Worm (Caenorhabditis elegans) whole organism, mixed stage, embryonic: ENCODE data around the gene sup-9.

Experiments used
- M03D4.4 ChIP-seq: sonication (generic microtip); optimal IDR thresholded peaks from 2 replicates; lab custom pipeline; 2017; ENCODE audit warnings: mild to moderate bottlenecking, missing genetic modification characterization, missing compliant biosample characterization
- bed-3 ChIP-seq: fragments of 200-800 bp; sonication (Bioruptor generic); optimal IDR thresholded peaks from 3 replicates; lab custom pipeline; 2018; ENCODE audit warnings: mild to moderate bottlenecking, missing genetic modification characterization, moderate library complexity, missing compliant biosample characterization
- blmp-1 ChIP-seq: fragments of 150-350 bp; optimal IDR thresholded peaks from 2 replicates; lab custom pipeline; 2014; ENCODE audit warnings: missing biosample characterization, missing genetic modification characterization
- ceh-39 ChIP-seq: fragments of 150-350 bp; optimal IDR thresholded peaks from 2 replicates; lab custom pipeline; 2014; ENCODE audit warnings: missing biosample characterization, missing genetic modification characterization
- ceh-43 ChIP-seq: fragments of 200-800 bp; sonication (Bioruptor generic); optimal IDR thresholded peaks from 2 replicates; lab custom pipeline; 2018; ENCODE audit warnings: mild to moderate bottlenecking, missing genetic modification characterization, moderate library complexity, missing compliant biosample characterization
- ceh-83 ChIP-seq: fragments of 200-800 bp; sonication (Bioruptor generic); optimal IDR thresholded peaks from 2 replicates; lab custom pipeline; 2018; ENCODE audit warnings: mild to moderate bottlenecking, missing genetic modification characterization, missing compliant biosample characterization
- ces-1 ChIP-seq: fragments of 150-350 bp; optimal IDR thresholded peaks from 2 replicates; lab custom pipeline; 2014; ENCODE audit warnings: missing biosample characterization, missing genetic modification reagents, missing genetic modification characterization
- cnd-1 ChIP-seq: fragments of 200-800 bp; sonication (Bioruptor generic); optimal IDR thresholded peaks from 2 replicates; lab custom pipeline; 2018; ENCODE audit warnings: mild to moderate bottlenecking, missing genetic modification characterization, missing compliant biosample characterization
- drap-1 ChIP-seq: fragments of 200-800 bp; sonication (Bioruptor generic); optimal IDR thresholded peaks from 3 replicates; lab custom pipeline; 2018; ENCODE audit warnings: mild to moderate bottlenecking, missing genetic modification characterization, missing compliant biosample characterization
- elt-1 ChIP-seq: sonication (generic microtip); optimal IDR thresholded peaks from 2 replicates; lab custom pipeline; 2017; ENCODE audit warnings: missing genetic modification characterization, mild to moderate bottlenecking, missing compliant biosample characterization, antibody characterized with exemption, moderate library complexity, borderline replicate concordance; ENCODE audit not compliant: insufficient read depth
- flh-1 ChIP-seq: fragments of 200-800 bp; sonication (Bioruptor generic); optimal IDR thresholded peaks from 2 replicates; lab custom pipeline; 2018; ENCODE audit warnings: mild to moderate bottlenecking, missing genetic modification characterization, moderate library complexity, missing compliant biosample characterization
- ham-2 ChIP-seq: fragments of 200-800 bp; sonication (Bioruptor generic); optimal IDR thresholded peaks from 2 replicates; lab custom pipeline; 2018; ENCODE audit warnings: mild to moderate bottlenecking, missing genetic modification characterization, missing compliant biosample characterization
- hlh-1 ChIP-seq: fragments of 150-350 bp; optimal IDR thresholded peaks from 2 replicates; lab custom pipeline; 2014; ENCODE audit warnings: missing biosample characterization, missing genetic modification reagents, missing genetic modification characterization
- lin-13 ChIP-seq: fragments of 150-350 bp; optimal IDR thresholded peaks from 2 replicates; lab custom pipeline; 2014; ENCODE audit warnings: missing biosample characterization, missing genetic modification characterization
- lin-32 ChIP-seq: fragments of 200-800 bp; sonication (Bioruptor generic); optimal IDR thresholded peaks from 2 replicates; lab custom pipeline; 2018; ENCODE audit warnings: mild to moderate bottlenecking, missing genetic modification characterization, missing compliant biosample characterization
- lsy-2 ChIP-seq: fragments of 150-350 bp; optimal IDR thresholded peaks from 2 replicates; lab custom pipeline; 2014; ENCODE audit warnings: missing biosample characterization, missing genetic modification characterization
- mab-5 ChIP-seq: fragments of 150-350 bp; optimal IDR thresholded peaks from 2 replicates; lab custom pipeline; 2014; ENCODE audit warnings: missing biosample characterization, missing genetic modification characterization
- mep-1 ChIP-seq: fragments of 150-350 bp; optimal IDR thresholded peaks from 2 replicates; lab custom pipeline; 2017; ENCODE audit warnings: missing biosample characterization, missing genetic modification reagents, missing genetic modification characterization, inconsistent platforms
- mls-2 ChIP-seq: sonication (generic microtip); optimal IDR thresholded peaks from 2 replicates; lab custom pipeline; 2016; ENCODE audit warnings: mild to moderate bottlenecking, missing genetic modification characterization, moderate library complexity, missing compliant biosample characterization
- nhr-12 ChIP-seq: fragments of 150-350 bp; optimal IDR thresholded peaks from 2 replicates; lab custom pipeline; 2014; ENCODE audit warnings: missing biosample characterization, missing genetic modification characterization
- nhr-2 ChIP-seq: fragments of 150-350 bp; optimal IDR thresholded peaks from 2 replicates; lab custom pipeline; 2014; ENCODE audit warnings: missing biosample characterization, missing genetic modification characterization
- nhr-237 ChIP-seq: fragments of 150-350 bp; optimal IDR thresholded peaks from 2 replicates; lab custom pipeline; 2014; ENCODE audit warnings: missing biosample characterization, missing genetic modification characterization
- nhr-28 ChIP-seq: fragments of 150-350 bp; optimal IDR thresholded peaks from 2 replicates; lab custom pipeline; 2014; ENCODE audit warnings: missing biosample characterization, missing genetic modification characterization
- nhr-76 ChIP-seq: sonication (generic microtip); optimal IDR thresholded peaks from 2 replicates; lab custom pipeline; 2017; ENCODE audit warnings: missing biosample characterization, missing genetic modification characterization
- pha-4 ChIP-seq: fragments of 150-350 bp; optimal IDR thresholded peaks from 2 replicates; lab custom pipeline; 2018; ENCODE audit warnings: missing biosample characterization, missing genetic modification reagents, missing genetic modification characterization
- sem-2 ChIP-seq: fragments of 200-800 bp; sonication (Bioruptor generic); optimal IDR thresholded peaks from 2 replicates; lab custom pipeline; 2018; ENCODE audit warnings: mild to moderate bottlenecking, missing genetic modification characterization, missing compliant biosample characterization
- snpc-4 ChIP-seq: fragments of 150-350 bp; optimal IDR thresholded peaks from 2 replicates; lab custom pipeline; 2014; ENCODE audit warnings: missing biosample characterization, missing genetic modification characterization
- sptf-1 ChIP-seq: sonication (generic microtip); optimal IDR thresholded peaks from 2 replicates; lab custom pipeline; 2017; ENCODE audit warnings: mild to moderate bottlenecking, missing genetic modification characterization, moderate library complexity, missing compliant biosample characterization
- unc-120 ChIP-seq: sonication (generic microtip); optimal IDR thresholded peaks from 2 replicates; lab custom pipeline; 2017; ENCODE audit warnings: missing genetic modification characterization, missing compliant biosample characterization; ENCODE audit not compliant: poor library complexity, severe bottlenecking
- unc-39 ChIP-seq: fragments of 150-350 bp; optimal IDR thresholded peaks from 2 replicates; lab custom pipeline; 2014; ENCODE audit warnings: missing biosample characterization, missing genetic modification characterization
- unc-62 ChIP-seq: fragments of 150-350 bp; optimal IDR thresholded peaks from 2 replicates; lab custom pipeline; 2014; ENCODE audit warnings: missing biosample characterization, missing genetic modification reagents, missing genetic modification characterization
- zip-8 ChIP-seq: fragments of 150-350 bp; optimal IDR thresholded peaks from 2 replicates; lab custom pipeline; 2014; ENCODE audit warnings: missing biosample characterization, missing genetic modification characterization
- ztf-11 ChIP-seq: fragments of 150-350 bp; optimal IDR thresholded peaks from 2 replicates; lab custom pipeline; 2014; ENCODE audit warnings: missing biosample characterization, missing genetic modification characterization

The sup-9 gene

DNA sequence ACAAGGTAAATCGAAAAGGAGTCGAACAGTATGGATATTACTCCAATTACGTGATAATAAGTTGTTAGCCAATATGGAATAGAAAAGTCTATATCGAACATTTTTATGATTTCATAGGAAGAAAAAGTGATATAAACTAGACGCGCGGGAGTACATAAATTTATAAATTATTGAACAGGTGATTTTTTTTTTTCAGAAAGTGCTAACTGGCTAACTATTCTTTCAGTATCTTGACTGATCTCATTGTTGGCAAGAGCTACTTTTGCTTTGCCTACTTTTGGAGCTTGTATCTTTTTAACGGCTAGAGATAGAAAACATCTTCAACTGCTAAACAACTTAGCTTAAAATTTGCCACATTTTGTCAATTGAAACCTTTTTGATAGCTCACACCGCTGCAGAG is 15.9 kb upstream of the sup-9 start, which contains the start of gene sri-60:
sri-60 (minus strand) TSS at position 101 of the 400 bp plus-strand sequence.
- TF ChIP-seq nhr-2 (tag; lab: Kevin White, UChicago) (no peak), ztf-11 (no peak), elt-1 (tag; lab: Kevin White, UChicago) (no peak), ham-2 (GFP tag; lab: Kevin White, UChicago) (no peak), blmp-1 (tag; lab: Kevin White, UChicago) (no peak), pha-4 (tag; lab: Kevin White, UChicago) (no peak), nhr-237 (tag; lab: Kevin White, UChicago) (no peak)

ce11 chrII:2700229-2700628 is 13.4 kb upstream of the sup-9 start, which contains the start of gene sri-61:
sri-61 (minus strand) TSS chrII:2700329.
- TF ChIP-seq ceh-39 (no peak), zip-8 (tag; lab: Kevin White, UChicago) (no peak), pha-4 (tag; lab: Kevin White, UChicago) (no peak), nhr-28 (tag; lab: Kevin White, UChicago) (no peak), cnd-1 (tag; lab: Kevin White, UChicago) (no peak), ceh-83 (GFP tag; lab: Kevin White, UChicago) (no peak), M03D4.4 (tag; lab: Kevin White, UChicago) (no peak), lin-32 (GFP tag; lab: Kevin White, UChicago) (no peak), sem-2 (GFP tag; lab: Kevin White, UChicago) (no peak), nhr-2 (tag; lab: Kevin White, UChicago) (no peak), unc-120 (tag; lab: Kevin White, UChicago) (no peak), lin-13 (tag; lab: Kevin White, UChicago) (no peak), bed-3 (no peak), ham-2 (GFP tag; lab: Kevin White, UChicago) (no peak), unc-39 (tag; lab: Kevin White, UChicago) (no peak), lsy-2 (tag; lab: Kevin White, UChicago) (no peak), nhr-76 (tag; lab: Kevin White, UChicago) (no peak), hlh-1 (no peak)

ce11 chrII:2698378-2698777 is 11.6 kb upstream of the sup-9 start, which contains the start of gene sri-62:
sri-62 (minus strand) TSS chrII:2698478.
- TF ChIP-seq drap-1 (GFP tag; lab: Kevin White, UChicago) = no peak
- TF ChIP-seq lin-32 (GFP tag; lab: Kevin White, UChicago) = no peak
- TF ChIP-seq M03D4.4 (tag; lab: Kevin White, UChicago) = no peak
- no peak for TF ChIP-seq blmp-1 (tag; lab: Kevin White, UChicago)
- no peak for TF ChIP-seq mls-2 (tag; lab: Kevin White, UChicago)
- no peak for TF ChIP-seq cnd-1 (tag; lab: Kevin White, UChicago)
- no peak for TF ChIP-seq snpc-4
- TF ChIP-seq flh-1 (GFP tag; lab: Kevin White, UChicago) = no peak
- TF ChIP-seq mab-5 = no peak
- no peak for TF ChIP-seq ham-2 (GFP tag; lab: Kevin White, UChicago)
- no peak for TF ChIP-seq lin-13 (tag; lab: Kevin White, UChicago)
- TF ChIP-seq unc-120 (tag; lab: Kevin White, UChicago) = no peak
- no peak for TF ChIP-seq nhr-28 (tag; lab: Kevin White, UChicago)
- TF ChIP-seq mep-1 (tag; lab: Kevin White, UChicago) = no peak

ce11 chrII:2695079-2695478 is 8.3 kb upstream of the sup-9 start:
- TF ChIP-seq ceh-43 (no peak), lin-32 (GFP tag; lab: Kevin White, UChicago) (no peak), elt-1 (tag; lab: Kevin White, UChicago) (no peak), ces-1 (GFP tag; lab: Kevin White, UChicago) (peak; percentile 18)

DNA sequence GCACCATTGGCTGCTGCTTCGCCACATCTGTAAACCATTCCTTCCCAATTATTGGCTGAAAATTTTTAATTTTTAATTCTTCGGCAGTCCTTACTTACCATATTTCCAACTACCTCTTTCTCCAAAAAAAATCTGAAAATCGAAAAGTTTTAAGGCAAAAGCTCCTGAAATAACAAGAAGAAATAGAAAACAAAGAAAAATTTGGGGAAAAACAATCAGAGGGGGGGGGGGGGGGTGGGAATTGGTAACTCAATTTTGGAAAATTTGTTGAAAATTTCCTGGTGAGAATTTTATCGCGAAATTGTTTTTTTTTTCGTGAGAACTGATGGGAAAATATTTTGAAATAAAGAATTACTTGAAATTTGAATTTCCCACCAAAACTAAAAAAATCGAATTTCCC is 5.6 kb upstream of the sup-9 start, which contains the start of gene set-11:
set-11 (minus strand) TSS at position 101 of the 400 bp plus-strand sequence.
- TF ChIP-seq elt-1 (tag; lab: Kevin White, UChicago) (no peak), mls-2 (tag; lab: Kevin White, UChicago) (no peak), unc-39 (tag; lab: Kevin White, UChicago) (no peak), unc-62 (no peak), unc-120 (tag; lab: Kevin White, UChicago) (no peak), nhr-28 (tag; lab: Kevin White, UChicago) (no peak), sptf-1 (tag; lab: Kevin White, UChicago) (no peak), lsy-2 (tag; lab: Kevin White, UChicago) (no peak), ces-1 (GFP tag; lab: Kevin White, UChicago) (no peak), drap-1 (GFP tag; lab: Kevin White, UChicago) (no peak), nhr-76 (tag; lab: Kevin White, UChicago) (no peak), nhr-12 (tag; lab: Kevin White, UChicago) (no peak), pha-4 (tag; lab: Kevin White, UChicago) (no peak), nhr-237 (tag; lab: Kevin White, UChicago) (no peak), nhr-2 (tag; lab: Kevin White, UChicago) (no peak)
